Worm (Caenorhabditis elegans) whole organism, L4 larva: ENCODE measurements around the gene ham-3.

Source experiments
- T26A8.4 ChIP-seq: fragments of 200-800 bp; sonication (Bioruptor generic); IDR thresholded peaks from 2 replicates; pipeline ENCODE4 v1.3.6; 2022; ENCODE audit warnings: missing genetic modification characterization, missing compliant biosample characterization
- Y105C5A.15 ChIP-seq: fragments of 200-800 bp; sonication (Bioruptor generic); IDR thresholded peaks from 2 replicates; pipeline ENCODE4 v1.3.6; 2022; ENCODE audit warnings: missing genetic modification characterization, missing compliant biosample characterization
- Y48G9A.11 ChIP-seq: fragments of 200-800 bp; sonication (Bioruptor generic); IDR thresholded peaks from 2 replicates; pipeline ENCODE4 v1.3.6; 2022; ENCODE audit warnings: missing genetic modification reagents, missing genetic modification characterization, missing compliant biosample characterization
- Y5F2A.4 ChIP-seq: fragments of 200-800 bp; sonication (Bioruptor generic); optimal IDR thresholded peaks from 2 replicates; lab custom pipeline; 2018; ENCODE audit warnings: mild to moderate bottlenecking, missing genetic modification characterization, missing compliant biosample characterization
- aha-1 ChIP-seq: fragments of 150-350 bp; peaks from one replicate; lab custom pipeline; 2014; ENCODE audit warnings: missing biosample characterization, missing genetic modification characterization
- aly-2 ChIP-seq: sonication (generic microtip); optimal IDR thresholded peaks from 2 replicates; lab custom pipeline; 2018; ENCODE audit warnings: missing biosample characterization, missing genetic modification characterization
- ama-1 ChIP-seq: fragments of 150-350 bp; optimal IDR thresholded peaks from 2 replicates; lab custom pipeline; 2014; ENCODE audit warnings: inconsistent platforms, mixed read lengths
- ceh-44 ChIP-seq: fragments of 200-800 bp; sonication (Bioruptor generic); IDR thresholded peaks from 2 replicates; pipeline ENCODE4 v1.3.6; 2022; ENCODE audit warnings: missing genetic modification reagents, missing genetic modification characterization, missing compliant biosample characterization
- ceh-62 ChIP-seq: sonication (generic microtip); optimal IDR thresholded peaks from 2 replicates; lab custom pipeline; 2017; ENCODE audit warnings: missing biosample characterization, missing genetic modification characterization
- ceh-82 ChIP-seq: sonication (generic microtip); optimal IDR thresholded peaks from 2 replicates; lab custom pipeline; 2017; ENCODE audit warnings: missing biosample characterization, missing genetic modification characterization
- daf-12 ChIP-seq: fragments of 150-350 bp; optimal IDR thresholded peaks from 2 replicates; lab custom pipeline; 2014; ENCODE audit warnings: missing biosample characterization, missing genetic modification reagents, missing genetic modification characterization
- daf-16 ChIP-seq, 3 experiments: sonication (generic microtip); optimal IDR thresholded peaks; 2 replicates each; lab custom pipeline; 2016 to 2017; ENCODE audit warnings: missing genetic modification characterization in 3 of 3, missing genetic modification reagents in 3 of 3, mild to moderate bottlenecking in 2 of 3, missing compliant biosample characterization in 2 of 3, missing biosample characterization in 1 of 3, moderate library complexity in 1 of 3
- dmd-8 ChIP-seq: fragments of 200-800 bp; sonication (Bioruptor generic); IDR thresholded peaks from 2 replicates; pipeline ENCODE4 v1.3.6; 2022; ENCODE audit warnings: missing genetic modification characterization, missing compliant biosample characterization
- dpl-1 ChIP-seq: fragments of 150-350 bp; optimal IDR thresholded peaks from 2 replicates; lab custom pipeline; 2014; ENCODE audit warnings: missing biosample characterization, missing genetic modification reagents, missing genetic modification characterization
- duxl-1 ChIP-seq: sonication (generic microtip); optimal IDR thresholded peaks from 2 replicates; lab custom pipeline; 2016; ENCODE audit warnings: mild to moderate bottlenecking, missing genetic modification characterization, moderate library complexity, missing compliant biosample characterization; ENCODE audit not compliant: poor library complexity
- dve-1 ChIP-seq: sonication (generic microtip); optimal IDR thresholded peaks from 2 replicates; lab custom pipeline; 2017; ENCODE audit warnings: antibody characterized with exemption, mild to moderate bottlenecking, missing genetic modification characterization, missing compliant biosample characterization; ENCODE audit not compliant: insufficient read depth
- egl-27 ChIP-seq: sonication (generic microtip); optimal IDR thresholded peaks from 3 replicates; lab custom pipeline; 2017; ENCODE audit warnings: missing biosample characterization, missing genetic modification reagents, missing genetic modification characterization
- egl-43 ChIP-seq: fragments of 200-800 bp; sonication (Bioruptor generic); IDR thresholded peaks from 2 replicates; pipeline ENCODE4 v1.3.6; 2022; ENCODE audit warnings: missing genetic modification reagents, missing genetic modification characterization, missing compliant biosample characterization
- hif-1 ChIP-seq, 2 experiments: sonication (generic microtip); optimal IDR thresholded peaks; 2 replicates each; lab custom pipeline; 2016 to 2017; ENCODE audit warnings: missing compliant biosample characterization in 2 of 2, missing genetic modification characterization in 2 of 2, missing genetic modification reagents in 2 of 2, missing genotype in 2 of 2, mild to moderate bottlenecking in 1 of 2
- hlh-11 ChIP-seq: fragments of 200-800 bp; sonication (Bioruptor generic); optimal IDR thresholded peaks from 2 replicates; lab custom pipeline; 2018; ENCODE audit warnings: mild to moderate bottlenecking, missing genetic modification characterization, missing compliant biosample characterization
- hmg-1.1 ChIP-seq: fragments of 200-800 bp; sonication (Bioruptor generic); IDR thresholded peaks from 2 replicates; pipeline ENCODE4 v1.3.6; 2022; ENCODE audit warnings: missing genetic modification reagents, missing genetic modification characterization, missing compliant biosample characterization
- lin-15B ChIP-seq: fragments of 150-350 bp; sonication (generic microtip); optimal IDR thresholded peaks from 3 replicates; lab custom pipeline; 2014; ENCODE audit warnings: missing biosample characterization, missing genetic modification characterization
- lin-38 ChIP-seq: fragments of 200-800 bp; sonication (Bioruptor generic); IDR thresholded peaks from 2 replicates; pipeline ENCODE4 v1.3.6; 2022; ENCODE audit warnings: missing genetic modification reagents, missing genetic modification characterization, missing compliant biosample characterization
- lsy-2 ChIP-seq, 2 experiments: fragments of 150-350 bp in 1 of 2; sonication (generic microtip) in 1 of 2; optimal IDR thresholded peaks; 2 replicates each; lab custom pipeline; 2014 to 2017; ENCODE audit warnings: missing biosample characterization in 2 of 2, missing genetic modification characterization in 2 of 2
- madf-5 ChIP-seq, 2 experiments: fragments of 200-800 bp; sonication (Bioruptor generic); IDR thresholded peaks; 2 replicates each; pipeline ENCODE4 v1.3.6; 2022; ENCODE audit warnings: missing compliant biosample characterization in 2 of 2, missing genetic modification characterization in 2 of 2
- mdl-1 ChIP-seq, 2 experiments: fragments of 150-350 bp in 1 of 2; sonication (generic microtip) in 1 of 2; optimal IDR thresholded peaks; 2 replicates each; lab custom pipeline; 2014 to 2017; ENCODE audit warnings: missing biosample characterization in 2 of 2, missing genetic modification characterization in 2 of 2
- nhr-237 ChIP-seq: sonication (generic microtip); optimal IDR thresholded peaks from 2 replicates; lab custom pipeline; 2017; ENCODE audit warnings: missing biosample characterization, missing genetic modification characterization
- nhr-25 ChIP-seq: sonication (generic microtip); optimal IDR thresholded peaks from 2 replicates; lab custom pipeline; 2017; ENCODE audit warnings: missing genetic modification characterization, mild to moderate bottlenecking, missing compliant biosample characterization, antibody characterized with exemption, moderate library complexity, borderline replicate concordance; ENCODE audit not compliant: insufficient read depth
- nhr-28 ChIP-seq: fragments of 150-350 bp; optimal IDR thresholded peaks from 2 replicates; lab custom pipeline; 2014; ENCODE audit warnings: missing biosample characterization, missing genetic modification characterization
- nhr-41 ChIP-seq: fragments of 200-800 bp; sonication (Bioruptor generic); IDR thresholded peaks from 2 replicates; pipeline ENCODE4 v1.3.6; 2022; ENCODE audit warnings: missing genetic modification reagents, missing genetic modification characterization, missing compliant biosample characterization
- nhr-6 ChIP-seq: fragments of 150-350 bp; optimal IDR thresholded peaks from 2 replicates; lab custom pipeline; 2014; ENCODE audit warnings: missing biosample characterization, missing genetic modification characterization
- php-3 ChIP-seq: fragments of 200-800 bp; sonication (Bioruptor generic); IDR thresholded peaks from 2 replicates; pipeline ENCODE4 v1.3.6; 2022; ENCODE audit warnings: missing genetic modification reagents, missing genetic modification characterization, missing compliant biosample characterization
- sdz-12 ChIP-seq: fragments of 200-800 bp; sonication (Bioruptor generic); optimal IDR thresholded peaks from 2 replicates; lab custom pipeline; 2018; ENCODE audit warnings: mild to moderate bottlenecking, missing genetic modification characterization, missing compliant biosample characterization
- set-16 ChIP-seq: fragments of 200-800 bp; sonication (Bioruptor generic); IDR thresholded peaks from 2 replicates; pipeline ENCODE4 v1.3.6; 2022; ENCODE audit warnings: missing genetic modification reagents, missing genetic modification characterization, missing compliant biosample characterization
- snpc-1.2 ChIP-seq: fragments of 200-800 bp; sonication (Bioruptor generic); IDR thresholded peaks from 2 replicates; pipeline ENCODE4 v1.3.6; 2022; ENCODE audit warnings: missing genetic modification reagents, missing genetic modification characterization, missing compliant biosample characterization
- snpc-4 ChIP-seq: fragments of 150-350 bp; optimal IDR thresholded peaks from 2 replicates; lab custom pipeline; 2014; ENCODE audit warnings: missing biosample characterization, missing genetic modification characterization
- tra-1 ChIP-seq: fragments of 200-800 bp; sonication (Bioruptor generic); IDR thresholded peaks from 2 replicates; pipeline ENCODE4 v1.3.6; 2022; ENCODE audit warnings: missing genetic modification reagents, missing genetic modification characterization, missing compliant biosample characterization
- unc-130 ChIP-seq: sonication (generic microtip); optimal IDR thresholded peaks from 2 replicates; lab custom pipeline; 2016; ENCODE audit warnings: missing genetic modification reagents, missing genetic modification characterization, missing compliant biosample characterization
- zag-1 ChIP-seq: fragments of 150-350 bp; optimal IDR thresholded peaks from 2 replicates; lab custom pipeline; 2014; ENCODE audit warnings: missing biosample characterization, missing genetic modification characterization
- zfp-2 ChIP-seq: sonication (generic microtip); optimal IDR thresholded peaks from 2 replicates; lab custom pipeline; 2016; ENCODE audit warnings: mild to moderate bottlenecking, missing genetic modification characterization, missing compliant biosample characterization
- zip-2 ChIP-seq: fragments of 150-350 bp; optimal IDR thresholded peaks from 2 replicates; lab custom pipeline; 2014; ENCODE audit warnings: missing biosample characterization, missing genetic modification characterization
- ztf-11 ChIP-seq: fragments of 150-350 bp; optimal IDR thresholded peaks from 2 replicates; lab custom pipeline; 2014; ENCODE audit warnings: missing biosample characterization, missing genetic modification characterization

ham-3 gene

DNA sequence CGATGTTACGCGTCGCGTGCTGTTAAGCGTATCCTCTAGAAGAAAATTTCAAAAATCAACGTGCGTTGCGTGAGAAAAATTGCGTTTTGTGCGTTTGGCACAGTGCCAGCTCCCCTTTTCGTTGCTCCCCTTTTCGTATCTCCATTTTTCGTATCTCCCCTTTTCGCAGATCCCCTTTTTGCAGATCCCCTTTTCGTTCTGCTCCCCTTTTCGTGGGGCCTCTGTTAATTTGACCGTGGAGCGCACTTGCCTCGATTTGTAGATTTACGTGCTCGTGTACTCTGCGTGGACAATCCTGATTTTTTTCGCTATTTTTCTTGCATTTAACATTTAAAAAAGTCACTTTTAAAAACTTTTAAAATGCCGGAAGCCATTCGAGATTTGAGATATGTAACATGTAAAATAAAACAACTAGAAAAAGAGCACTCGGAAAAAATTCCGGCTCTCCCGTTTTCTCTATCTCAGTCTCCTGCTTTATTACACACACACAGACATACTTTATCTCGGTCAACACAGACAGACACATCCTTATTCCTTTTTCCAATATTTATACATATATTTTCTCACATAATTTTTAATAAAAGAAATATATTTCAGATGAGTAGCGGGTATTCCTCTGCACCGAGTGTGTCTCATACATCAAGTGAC, 3.1 kb downstream of the ham-3 start, which contains the start of gene ttll-4 (continued):
- TF ChIP-seq mdl-1 (tag; optimal IDR thresholded peaks at IDR 0.05; lab: Kevin White, UChicago): no peak
- no peak for TF ChIP-seq sdz-12
- TF ChIP-seq Y48G9A.11: peak; percentile 64

DNA sequence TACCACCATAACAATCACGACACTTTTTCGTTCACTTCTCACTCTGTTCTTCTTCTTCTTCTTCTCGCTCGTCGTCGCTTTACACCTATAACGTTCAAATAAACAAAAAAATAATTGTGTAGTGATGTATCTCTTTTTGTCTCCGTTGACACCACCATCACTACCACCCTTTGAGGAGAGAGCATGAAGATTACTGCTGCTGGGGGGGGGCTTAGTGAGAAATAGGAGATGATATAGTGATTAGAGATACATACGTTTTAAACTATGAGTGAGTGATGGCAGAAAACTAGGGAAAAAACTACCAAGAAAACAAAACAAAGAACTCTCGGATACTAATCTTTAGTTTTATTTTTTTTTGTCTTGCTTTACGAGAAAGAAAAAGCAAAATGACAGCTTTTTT, 5.8 kb downstream of the ham-3 start:
- TF ChIP-seq tra-1 (GFP tag; lab: Robert Waterston, UW) (0 out of 2 replicates have a peak, but pooled peaks have one; percentile 28), dve-1 (tag; lab: Kevin White, UChicago) (peak; percentile 20), daf-16 (GFP tag; optimal IDR thresholded peaks at IDR 0.05; lab: Kevin White, UChicago) (peak in 1 of 2 experiments; percentile 51), daf-16 (tag; optimal IDR thresholded peaks at IDR 0.05; lab: Kevin White, UChicago) (peak; percentile 1), lsy-2 (tag; optimal IDR thresholded peaks at IDR 0.05; lab: Kevin White, UChicago) (peak in 1 of 2 experiments; percentile 23), hif-1 (tag; optimal IDR thresholded peaks at IDR 0.05; lab: Kevin White, UChicago) (no peak), aha-1 (tag; lab: Kevin White, UChicago) (peak; percentile 11), madf-5 (GFP tag; IDR thresholded peaks at IDR 0.05; lab: Robert Waterston, UW) (no peak), nhr-28 (tag; lab: Kevin White, UChicago) (peak; percentile 33), hlh-11 (tag; lab: Kevin White, UChicago) (peak; percentile 10)
- TF ChIP-seq, all 104 proteins: peak for 7

DNA sequence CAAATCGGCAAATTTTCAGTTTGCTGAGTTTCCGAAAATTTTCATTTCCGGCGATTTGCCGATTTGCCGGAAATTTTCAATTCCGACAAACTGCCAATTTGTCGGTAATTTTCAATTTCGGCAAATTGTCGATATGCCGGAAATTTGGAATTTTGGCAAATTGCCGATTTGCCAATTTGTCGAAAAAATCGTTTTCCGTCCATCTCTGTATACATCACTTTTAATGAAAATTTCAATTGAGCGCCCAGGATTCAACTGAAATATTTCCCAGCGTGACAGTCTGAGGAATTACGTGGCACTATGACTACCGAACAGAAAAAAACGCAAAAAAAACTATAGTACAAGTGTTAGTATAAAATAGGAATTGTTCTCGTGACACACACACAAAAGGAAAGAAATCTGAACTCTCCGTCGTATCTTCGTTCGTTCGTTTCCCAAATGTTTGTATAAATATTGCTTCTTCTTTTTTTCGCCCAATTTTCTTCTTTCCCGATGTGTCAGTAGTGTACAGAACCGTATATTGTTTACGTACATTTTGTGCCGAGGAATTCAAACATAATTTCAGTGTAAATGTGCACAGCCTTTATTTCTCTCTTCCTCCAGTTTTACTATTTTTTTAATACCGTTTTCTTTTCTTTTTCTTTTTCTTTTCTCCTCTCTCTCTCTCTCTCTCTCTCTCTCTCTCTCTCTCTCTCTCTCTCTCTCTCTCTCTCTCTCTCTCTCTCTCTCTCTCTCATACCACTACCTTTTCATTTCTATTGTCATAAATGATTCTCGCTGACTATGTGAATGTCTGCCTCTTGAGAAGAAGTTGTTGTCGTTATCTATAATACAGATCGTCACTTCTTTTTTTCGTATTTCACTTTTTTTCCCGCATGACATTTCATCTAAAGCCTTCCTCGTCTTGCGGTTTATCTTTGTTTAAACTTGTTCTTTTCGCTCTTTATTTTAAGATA, 12.2 kb downstream of the ham-3 start:
- TF ChIP-seq dmd-8 (GFP tag; lab: Robert Waterston, UW): no peak
- no peak for TF ChIP-seq Y105C5A.15 (GFP tag; lab: Robert Waterston, UW)
- TF ChIP-seq ztf-11 (tag; lab: Kevin White, UChicago): no peak
- TF ChIP-seq unc-130 (GFP tag; lab: Kevin White, UChicago): no peak
- TF ChIP-seq T26A8.4 (GFP tag; lab: Robert Waterston, UW): no peak
- TF ChIP-seq nhr-6 (tag; lab: Kevin White, UChicago): peak; percentile 20
- peak; percentile 87 for TF ChIP-seq aha-1 (tag; lab: Kevin White, UChicago)
- TF ChIP-seq madf-5 (GFP tag; IDR thresholded peaks at IDR 0.05; lab: Robert Waterston, UW): no peak
- TF ChIP-seq set-16: peak; percentile 79; the same call in 1 of the 2 replicates
- TF ChIP-seq hmg-1.1 (GFP tag; lab: Robert Waterston, UW): no peak
- TF ChIP-seq duxl-1 (tag; lab: Kevin White, UChicago): no peak
- peak in 1 of 2 experiments; percentile 47 for TF ChIP-seq lsy-2 (tag; optimal IDR thresholded peaks at IDR 0.05; lab: Kevin White, UChicago)
- TF ChIP-seq snpc-1.2 (GFP tag; lab: Robert Waterston, UW): no peak
- no peak for TF ChIP-seq nhr-41 (GFP tag; lab: Robert Waterston, UW)
- no peak for TF ChIP-seq ceh-62
- TF ChIP-seq ama-1 (lab: Kevin White, UChicago): no peak
- no peak for TF ChIP-seq nhr-25
- no peak for TF ChIP-seq zag-1 (tag; lab: Kevin White, UChicago)
- no peak for TF ChIP-seq php-3 (GFP tag; lab: Robert Waterston, UW)
- no peak for TF ChIP-seq snpc-4
- peak; percentile 90 for TF ChIP-seq dve-1 (tag; lab: Kevin White, UChicago)
- TF ChIP-seq egl-27: no peak
- TF ChIP-seq lin-38 (GFP tag; lab: Robert Waterston, UW): 0 out of 2 replicates have a peak, but pooled peaks have one; percentile 8
- no peak for TF ChIP-seq lin-15B (tag; lab: Kevin White, UChicago)
- no peak for TF ChIP-seq Y5F2A.4
- peak; percentile 25 for TF ChIP-seq dpl-1 (GFP tag; lab: Kevin White, UChicago)
- peak in 1 of 2 experiments; percentile 29 for TF ChIP-seq mdl-1 (tag; optimal IDR thresholded peaks at IDR 0.05; lab: Kevin White, UChicago)
- no peak for TF ChIP-seq daf-12 (tag; lab: Kevin White, UChicago)
- TF ChIP-seq zip-2 (tag; lab: Kevin White, UChicago): no peak
- no peak for TF ChIP-seq daf-16 (GFP tag; optimal IDR thresholded peaks at IDR 0.05; lab: Kevin White, UChicago)
- peak; percentile 65 for TF ChIP-seq daf-16 (tag; optimal IDR thresholded peaks at IDR 0.05; lab: Kevin White, UChicago)
- no peak for TF ChIP-seq ceh-82 (tag; lab: Kevin White, UChicago)
- TF ChIP-seq egl-43 (GFP tag; lab: Robert Waterston, UW): no peak
- no peak for TF ChIP-seq aly-2 (tag; lab: Kevin White, UChicago)
- TF ChIP-seq zfp-2: no peak
- no peak for TF ChIP-seq ceh-44 (GFP tag; lab: Robert Waterston, UW)
- TF ChIP-seq nhr-237 (tag; lab: Kevin White, UChicago): no peak
